Fruit fly (Drosophila melanogaster): Measurements from ENCODE around the gene CG9297.

- TF ChIP-seq usp (GFP tag; optimal IDR thresholded peaks at IDR 0.05): no peak
- TF ChIP-seq psq (optimal IDR thresholded peaks at IDR 0.05): no peak
Observed at dm6 chr3R:13820483-13820882, 49.2 kb downstream of the CG9297 start.

Measured in whole organism.